Worm (Caenorhabditis elegans) whole organism, mixed stage, embryonic: ENCODE measurements around the gene fbxa-89.

Source experiments
- elt-1 ChIP-seq: sonication (generic microtip); optimal IDR thresholded peaks from 2 replicates; lab custom pipeline; 2017; ENCODE audit warnings: missing genetic modification characterization, mild to moderate bottlenecking, missing compliant biosample characterization, antibody characterized with exemption, moderate library complexity, borderline replicate concordance; ENCODE audit not compliant: insufficient read depth
- lin-13 ChIP-seq: fragments of 150-350 bp; optimal IDR thresholded peaks from 2 replicates; lab custom pipeline; 2014; ENCODE audit warnings: missing biosample characterization, missing genetic modification characterization
- mab-5 ChIP-seq: fragments of 150-350 bp; optimal IDR thresholded peaks from 2 replicates; lab custom pipeline; 2014; ENCODE audit warnings: missing biosample characterization, missing genetic modification characterization
- mep-1 ChIP-seq: fragments of 150-350 bp; optimal IDR thresholded peaks from 2 replicates; lab custom pipeline; 2017; ENCODE audit warnings: missing biosample characterization, missing genetic modification reagents, missing genetic modification characterization, inconsistent platforms
- pha-4 ChIP-seq: fragments of 150-350 bp; optimal IDR thresholded peaks from 2 replicates; lab custom pipeline; 2018; ENCODE audit warnings: missing biosample characterization, missing genetic modification reagents, missing genetic modification characterization
- sptf-1 ChIP-seq: sonication (generic microtip); optimal IDR thresholded peaks from 2 replicates; lab custom pipeline; 2017; ENCODE audit warnings: mild to moderate bottlenecking, missing genetic modification characterization, moderate library complexity, missing compliant biosample characterization
- unc-120 ChIP-seq: sonication (generic microtip); optimal IDR thresholded peaks from 2 replicates; lab custom pipeline; 2017; ENCODE audit warnings: missing genetic modification characterization, missing compliant biosample characterization; ENCODE audit not compliant: poor library complexity, severe bottlenecking

- no peak for TF ChIP-seq elt-1
- no peak for TF ChIP-seq mab-5
- no peak for TF ChIP-seq unc-120 (tag; lab: Kevin White, UChicago)
- peak; percentile 53 for TF ChIP-seq pha-4
- peak; percentile 28 for TF ChIP-seq lin-13
- no peak for TF ChIP-seq sptf-1 (tag; lab: Kevin White, UChicago)
- peak; percentile 75 for TF ChIP-seq mep-1
Measured at ce11 chrIII:12226089-12226682, 9.8 kb upstream of the fbxa-89 start, which contains the start of the genes Y75B8A.18 and Y75B8A.19.
